Worm (Caenorhabditis elegans): Measurements from ENCODE around the gene ttc-4.

Gene ttc-4

ce11 chrII:5557134-5557533 lies 37.4 kb upstream of the ttc-4 start:
- no peak for TF ChIP-seq T22C8.4 (GFP tag; IDR thresholded peaks at IDR 0.05)
- no peak for TF ChIP-seq flt-1 (GFP tag; IDR thresholded peaks at IDR 0.05)
- TF ChIP-seq ztf-23 (GFP tag; IDR thresholded peaks at IDR 0.05): no peak
- TF ChIP-seq tab-1 (GFP tag; IDR thresholded peaks at IDR 0.05): no peak
- no peak for TF ChIP-seq ztf-29 (GFP tag; IDR thresholded peaks at IDR 0.05)
- no peak for TF ChIP-seq klf-2 (GFP tag; conservative IDR thresholded peaks at IDR 0.05)
- no peak for TF ChIP-seq med-1 (GFP tag; optimal IDR thresholded peaks at IDR 0.05; ENCODE audit: insufficient read depth)
- TF ChIP-seq ref-1 (GFP tag; conservative IDR thresholded peaks at IDR 0.05): no peak
- no peak for TF ChIP-seq cog-1 (tag; optimal IDR thresholded peaks at IDR 0.05)

ce11 chrII:5561392-5561791 lies 33.1 kb upstream of the ttc-4 start, which contains the start of gene C17C3.3:
C17C3.3 (plus strand) TSS chrII:5561737.
- TF ChIP-seq ref-1 (GFP tag; conservative IDR thresholded peaks at IDR 0.05) (no peak), med-1 (GFP tag; optimal IDR thresholded peaks at IDR 0.05; ENCODE audit: insufficient read depth) (no peak), tab-1 (GFP tag; IDR thresholded peaks at IDR 0.05) (no peak), flt-1 (GFP tag; IDR thresholded peaks at IDR 0.05) (no peak), ztf-23 (GFP tag; IDR thresholded peaks at IDR 0.05) (no peak)

ce11 chrII:5565082-5565623 lies 29.4 kb upstream of the ttc-4 start:
- TF ChIP-seq flt-1 (GFP tag; IDR thresholded peaks at IDR 0.05) (0 out of 2 replicates have a peak, but pooled peaks have one; percentile 45), med-1 (GFP tag; optimal IDR thresholded peaks at IDR 0.05; ENCODE audit: insufficient read depth) (no peak)

ce11 chrII:5570272-5570671 lies 24.2 kb upstream of the ttc-4 start, which contains the start of the genes C17C3.1 and C17C3.15:
C17C3.1 (plus strand) TSS chrII:5570572.
C17C3.15 (plus strand) TSS chrII:5570654.
- TF ChIP-seq ref-1 (GFP tag; conservative IDR thresholded peaks at IDR 0.05): no peak
- no peak for TF ChIP-seq T22C8.4 (GFP tag; IDR thresholded peaks at IDR 0.05)
- no peak for TF ChIP-seq klf-2 (GFP tag; conservative IDR thresholded peaks at IDR 0.05)

- no peak for TF ChIP-seq cog-1 (tag; optimal IDR thresholded peaks at IDR 0.05)
Observed at ce11 chrII:5572082-5572746, 22.3 kb upstream of the ttc-4 start.

ce11 chrII:5574925-5575324 lies 19.6 kb upstream of the ttc-4 start:
- TF ChIP-seq flt-1 (GFP tag; IDR thresholded peaks at IDR 0.05): no peak
- TF ChIP-seq ztf-23 (GFP tag; IDR thresholded peaks at IDR 0.05): no peak
- no peak for TF ChIP-seq ref-1 (GFP tag; conservative IDR thresholded peaks at IDR 0.05)
- TF ChIP-seq ztf-29 (GFP tag; IDR thresholded peaks at IDR 0.05): no peak
- TF ChIP-seq klf-2 (GFP tag; conservative IDR thresholded peaks at IDR 0.05): no peak
- no peak for TF ChIP-seq T22C8.4 (GFP tag; IDR thresholded peaks at IDR 0.05)
- no peak for TF ChIP-seq cog-1 (tag; optimal IDR thresholded peaks at IDR 0.05)
- TF ChIP-seq med-1 (GFP tag; optimal IDR thresholded peaks at IDR 0.05; ENCODE audit: insufficient read depth): no peak

ce11 chrII:5577060-5577459 lies 17.5 kb upstream of the ttc-4 start:
- TF ChIP-seq tab-1 (GFP tag; IDR thresholded peaks at IDR 0.05) (peak; percentile 78), klf-2 (GFP tag; conservative IDR thresholded peaks at IDR 0.05) (0 out of 2 replicates have a peak, but pooled peaks have one; percentile 22), med-1 (GFP tag; optimal IDR thresholded peaks at IDR 0.05; ENCODE audit: insufficient read depth) (no peak), T22C8.4 (GFP tag; IDR thresholded peaks at IDR 0.05) (peak; percentile 49; the same call in 1 of the 2 replicates), ztf-23 (GFP tag; IDR thresholded peaks at IDR 0.05) (peak; percentile 73), cog-1 (tag; optimal IDR thresholded peaks at IDR 0.05) (no peak), ztf-29 (GFP tag; IDR thresholded peaks at IDR 0.05) (no peak), flt-1 (GFP tag; IDR thresholded peaks at IDR 0.05) (peak; percentile 87), ref-1 (GFP tag; conservative IDR thresholded peaks at IDR 0.05) (no peak)

ce11 chrII:5578035-5578434 lies 16.5 kb upstream of the ttc-4 start, which contains the start of gene T25E4.1:
T25E4.1 (plus strand) TSS chrII:5578335.
- TF ChIP-seq cog-1 (tag; optimal IDR thresholded peaks at IDR 0.05): no peak
- no peak for TF ChIP-seq ref-1 (GFP tag; conservative IDR thresholded peaks at IDR 0.05)
- no peak for TF ChIP-seq flt-1 (GFP tag; IDR thresholded peaks at IDR 0.05)
- no peak for TF ChIP-seq klf-2 (GFP tag; conservative IDR thresholded peaks at IDR 0.05)
- TF ChIP-seq tab-1 (GFP tag; IDR thresholded peaks at IDR 0.05): no peak
- TF ChIP-seq med-1 (GFP tag; optimal IDR thresholded peaks at IDR 0.05; ENCODE audit: insufficient read depth): no peak
- no peak for TF ChIP-seq ztf-23 (GFP tag; IDR thresholded peaks at IDR 0.05)
- TF ChIP-seq ztf-29 (GFP tag; IDR thresholded peaks at IDR 0.05): no peak
- no peak for TF ChIP-seq T22C8.4 (GFP tag; IDR thresholded peaks at IDR 0.05)

- TF ChIP-seq ztf-29 (GFP tag; IDR thresholded peaks at IDR 0.05) (no peak), flt-1 (GFP tag; IDR thresholded peaks at IDR 0.05) (no peak), cog-1 (tag; optimal IDR thresholded peaks at IDR 0.05) (no peak), tab-1 (GFP tag; IDR thresholded peaks at IDR 0.05) (no peak)
Observed at ce11 chrII:5578714-5579113, 15.8 kb upstream of the ttc-4 start.

ce11 chrII:5579236-5579635 lies 15.3 kb upstream of the ttc-4 start:
- no peak for TF ChIP-seq ztf-23 (GFP tag; IDR thresholded peaks at IDR 0.05)
- TF ChIP-seq med-1 (GFP tag; optimal IDR thresholded peaks at IDR 0.05; ENCODE audit: insufficient read depth): no peak
- no peak for TF ChIP-seq ztf-29 (GFP tag; IDR thresholded peaks at IDR 0.05)
- no peak for TF ChIP-seq ref-1 (GFP tag; conservative IDR thresholded peaks at IDR 0.05)
- no peak for TF ChIP-seq flt-1 (GFP tag; IDR thresholded peaks at IDR 0.05)
- TF ChIP-seq tab-1 (GFP tag; IDR thresholded peaks at IDR 0.05): no peak
- TF ChIP-seq cog-1 (tag; optimal IDR thresholded peaks at IDR 0.05): no peak
- no peak for TF ChIP-seq klf-2 (GFP tag; conservative IDR thresholded peaks at IDR 0.05)
- TF ChIP-seq T22C8.4 (GFP tag; IDR thresholded peaks at IDR 0.05): no peak
